Comparison of ENCODE assay signal across 4 fruit fly cellular contexts in genomic region chr3R:9342248-9342882, dm6.
TF ChIP-seq lines count a peak whose summit lies in the region.

No protein-coding gene starts in this region.

TF ChIP-seq in whole organism, adult, 20 proteins besides CTCF, POLR2A, EP300 and RAD21 (continued from another document):
- peak; percentile 65 for TF ChIP-seq CG14711 (tag; optimal IDR thresholded peaks at IDR 0.05; lab: Kevin White, UChicago)
- TF ChIP-seq Hr96 (GFP tag; optimal IDR thresholded peaks at IDR 0.05; lab: Kevin White, UChicago): no peak

TF ChIP-seq in whole organism, embryonic, 481 proteins besides CTCF, POLR2A, EP300 and RAD21 (continued from another document and continues in another):
- no peak for TF ChIP-seq Opbp (GFP tag; IDR thresholded peaks at IDR 0.05; lab: Robert Waterston, UW; ENCODE audit: partially characterized antibody)
- TF ChIP-seq CG34376 (GFP tag; optimal IDR thresholded peaks at IDR 0.05; lab: Kevin White, UChicago): peak; percentile 60
- TF ChIP-seq btn (GFP tag; optimal IDR thresholded peaks at IDR 0.05; lab: Kevin White, UChicago): no peak
- TF ChIP-seq zen (tag; optimal IDR thresholded peaks at IDR 0.05; lab: Kevin White, UChicago): no peak
- peak; percentile 16 for TF ChIP-seq CG2116 (GFP tag; optimal IDR thresholded peaks at IDR 0.05; lab: Kevin White, UChicago)
- no peak for TF ChIP-seq wor (GFP tag; IDR thresholded peaks at IDR 0.05; lab: Robert Waterston, UW)
- no peak for TF ChIP-seq fd3F (GFP tag; optimal IDR thresholded peaks at IDR 0.05; lab: Kevin White, UChicago)
- TF ChIP-seq vfl (GFP tag; optimal IDR thresholded peaks at IDR 0.05; lab: Kevin White, UChicago): peak; percentile 36
- peak; percentile 70 for TF ChIP-seq Asciz (GFP tag; optimal IDR thresholded peaks at IDR 0.05; lab: Kevin White, UChicago)
- no peak for TF ChIP-seq CG18011 (GFP tag; optimal IDR thresholded peaks at IDR 0.05; lab: Kevin White, UChicago)
- TF ChIP-seq cwo (GFP tag; optimal IDR thresholded peaks at IDR 0.05; lab: Kevin White, UChicago): peak; percentile 49
- TF ChIP-seq CG16815 (GFP tag; optimal IDR thresholded peaks at IDR 0.05; lab: Kevin White, UChicago): no peak
- no peak for TF ChIP-seq CG14667 (GFP tag; IDR thresholded peaks at IDR 0.05; lab: Robert Waterston, UW)
- no peak for TF ChIP-seq eyg (GFP tag; optimal IDR thresholded peaks at IDR 0.05; lab: Kevin White, UChicago)
- TF ChIP-seq CG8765 (GFP tag; IDR thresholded peaks at IDR 0.05; lab: Robert Waterston, UW): no peak
- TF ChIP-seq sd (tag; optimal IDR thresholded peaks at IDR 0.05; lab: Kevin White, UChicago): peak; percentile 13
- TF ChIP-seq nau (GFP tag; optimal IDR thresholded peaks at IDR 0.05; lab: Kevin White, UChicago): peak; percentile 24
- no peak for TF ChIP-seq CG3847 (GFP tag; IDR thresholded peaks at IDR 0.05; lab: Robert Waterston, UW)
- TF ChIP-seq crol (GFP tag; IDR thresholded peaks at IDR 0.05; lab: Robert Waterston, UW): no peak
- TF ChIP-seq row (GFP tag; IDR thresholded peaks at IDR 0.05; lab: Robert Waterston, UW): peak; percentile 41; the same call in 1 of the 3 replicates
- no peak for TF ChIP-seq MBD-R2 (GFP tag; IDR thresholded peaks at IDR 0.05; lab: Robert Waterston, UW)
- TF ChIP-seq klu (GFP tag; IDR thresholded peaks at IDR 0.05; lab: Robert Waterston, UW): no peak
- peak; percentile 61 for TF ChIP-seq CG6854 (GFP tag; optimal IDR thresholded peaks at IDR 0.05; lab: Kevin White, UChicago)
- TF ChIP-seq Gsc (GFP tag; IDR thresholded peaks at IDR 0.05; lab: Robert Waterston, UW): no peak
- TF ChIP-seq CG7839 (tag; optimal IDR thresholded peaks at IDR 0.05; lab: Kevin White, UChicago): peak; percentile 53
- peak; percentile 79 for TF ChIP-seq cg (GFP tag; optimal IDR thresholded peaks at IDR 0.05; lab: Kevin White, UChicago)
- no peak for TF ChIP-seq CG8089 (GFP tag; optimal IDR thresholded peaks at IDR 0.05; lab: Kevin White, UChicago)
- peak; percentile 96 for TF ChIP-seq HLHmδ (GFP tag; optimal IDR thresholded peaks at IDR 0.05; lab: Kevin White, UChicago)
- TF ChIP-seq CG7271 (tag; optimal IDR thresholded peaks at IDR 0.05; lab: Kevin White, UChicago): no peak
- peak; percentile 57 for TF ChIP-seq sob (GFP tag; IDR thresholded peaks at IDR 0.05; lab: Robert Waterston, UW)
- no peak for TF ChIP-seq Mad (GFP tag; optimal IDR thresholded peaks at IDR 0.05; lab: Kevin White, UChicago)
- TF ChIP-seq ERR (GFP tag; optimal IDR thresholded peaks at IDR 0.05; lab: Kevin White, UChicago): no peak
- TF ChIP-seq pb (GFP tag; optimal IDR thresholded peaks at IDR 0.05; lab: Kevin White, UChicago): no peak
- TF ChIP-seq Fer2 (tag; optimal IDR thresholded peaks at IDR 0.05; lab: Kevin White, UChicago): no peak
- peak; percentile 55; the same call in 2 of the 3 replicates for TF ChIP-seq CG11695 (GFP tag; IDR thresholded peaks at IDR 0.05; lab: Robert Waterston, UW)
- TF ChIP-seq Lhr (GFP tag; optimal IDR thresholded peaks at IDR 0.05; lab: Kevin White, UChicago): no peak
- no peak for TF ChIP-seq fd102C (GFP tag; optimal IDR thresholded peaks at IDR 0.05; lab: Kevin White, UChicago)
- no peak for TF ChIP-seq Dip3 (GFP tag; optimal IDR thresholded peaks at IDR 0.05; lab: Kevin White, UChicago)
- no peak for TF ChIP-seq Dref (GFP tag; IDR thresholded peaks at IDR 0.05; lab: Robert Waterston, UW)
- no peak for TF ChIP-seq NC2β (GFP tag; optimal IDR thresholded peaks at IDR 0.05; lab: Kevin White, UChicago)
- no peak for TF ChIP-seq gsb (GFP tag; IDR thresholded peaks at IDR 0.05; lab: Robert Waterston, UW)
- no peak for TF ChIP-seq pros (GFP tag; optimal IDR thresholded peaks at IDR 0.05; lab: Kevin White, UChicago)
- TF ChIP-seq Med (GFP tag; lab: Kevin White, UChicago): peak; percentile 91
- no peak for TF ChIP-seq CG16779 (GFP tag; IDR thresholded peaks at IDR 0.05; lab: Robert Waterston, UW)
- peak; percentile 69 for TF ChIP-seq CG33557 (GFP tag; optimal IDR thresholded peaks at IDR 0.05; lab: Kevin White, UChicago)
- TF ChIP-seq CG4854 (GFP tag; optimal IDR thresholded peaks at IDR 0.05; lab: Kevin White, UChicago): peak; percentile 39

TF ChIP-seq in whole organism, prepupa, 60 proteins besides CTCF, POLR2A, EP300 and RAD21 (continued from another document):
- peak; percentile 61; the same call in 2 of the 3 replicates for TF ChIP-seq eg (GFP tag; IDR thresholded peaks at IDR 0.05; lab: Robert Waterston, UW)
- no peak for TF ChIP-seq Ets21C (GFP tag; optimal IDR thresholded peaks at IDR 0.05; lab: Kevin White, UChicago)
- no peak for TF ChIP-seq CG8632 (GFP tag; optimal IDR thresholded peaks at IDR 0.05; lab: Kevin White, UChicago)
- TF ChIP-seq achi (GFP tag; optimal IDR thresholded peaks at IDR 0.05; lab: Kevin White, UChicago): peak; percentile 43
- TF ChIP-seq dsx (GFP tag; optimal IDR thresholded peaks at IDR 0.05; lab: Kevin White, UChicago; ENCODE audit: poor library complexity, severe bottlenecking): peak; percentile 46
- peak; percentile 26 for TF ChIP-seq CG10669 (GFP tag; optimal IDR thresholded peaks at IDR 0.05; lab: Kevin White, UChicago)
- TF ChIP-seq CG31627 (GFP tag; optimal IDR thresholded peaks at IDR 0.05; lab: Kevin White, UChicago): no peak
- peak; percentile 39; the same call in 1 of the 3 replicates for TF ChIP-seq CG8119 (GFP tag; IDR thresholded peaks at IDR 0.05; lab: Robert Waterston, UW)
- no peak for TF ChIP-seq CG1621 (tag; optimal IDR thresholded peaks at IDR 0.05; lab: Kevin White, UChicago)
- peak; percentile 6 for TF ChIP-seq spab (GFP tag; optimal IDR thresholded peaks at IDR 0.05; lab: Kevin White, UChicago)
- TF ChIP-seq Lpt (GFP tag; optimal IDR thresholded peaks at IDR 0.05; lab: Kevin White, UChicago): no peak
- no peak for TF ChIP-seq CG34406 (GFP tag; optimal IDR thresholded peaks at IDR 0.05; lab: Kevin White, UChicago)
- TF ChIP-seq Sox15 (GFP tag; optimal IDR thresholded peaks at IDR 0.05; lab: Kevin White, UChicago): no peak
- TF ChIP-seq CG4318 (GFP tag; optimal IDR thresholded peaks at IDR 0.05; lab: Kevin White, UChicago): no peak
- TF ChIP-seq CG3032 (tag; optimal IDR thresholded peaks at IDR 0.05; lab: Kevin White, UChicago): no peak
- peak; percentile 19 for TF ChIP-seq Smox (GFP tag; optimal IDR thresholded peaks at IDR 0.05; lab: Kevin White, UChicago)
- peak in 1 of 2 experiments; percentile 17 for TF ChIP-seq salr (GFP tag; optimal IDR thresholded peaks at IDR 0.05; lab: Kevin White, UChicago)
- TF ChIP-seq acj6 (GFP tag; optimal IDR thresholded peaks at IDR 0.05; lab: Kevin White, UChicago): peak; percentile 14
- TF ChIP-seq CG15336 (GFP tag; IDR thresholded peaks at IDR 0.05; lab: Robert Waterston, UW): peak; percentile 35; the same call in 1 of the 2 replicates
- peak; percentile 5 for TF ChIP-seq esn (GFP tag; optimal IDR thresholded peaks at IDR 0.05; lab: Kevin White, UChicago)
- TF ChIP-seq Gug (GFP tag; IDR thresholded peaks at IDR 0.05; lab: Robert Waterston, UW): no peak
- peak; percentile 13 for TF ChIP-seq lz (GFP tag; optimal IDR thresholded peaks at IDR 0.05; lab: Kevin White, UChicago)
- peak; percentile 49 for TF ChIP-seq CG6854 (GFP tag; optimal IDR thresholded peaks at IDR 0.05; lab: Kevin White, UChicago)
- TF ChIP-seq dac (GFP tag; optimal IDR thresholded peaks at IDR 0.05; lab: Kevin White, UChicago): no peak
- TF ChIP-seq Sox14 (GFP tag; optimal IDR thresholded peaks at IDR 0.05; lab: Kevin White, UChicago): peak; percentile 20
- TF ChIP-seq Blimp-1 (GFP tag; optimal IDR thresholded peaks at IDR 0.05; lab: Kevin White, UChicago): peak; percentile 22
- no peak for TF ChIP-seq fd59A (GFP tag; optimal IDR thresholded peaks at IDR 0.05; lab: Kevin White, UChicago)
- peak; percentile 2 for TF ChIP-seq CG7368 (GFP tag; optimal IDR thresholded peaks at IDR 0.05; lab: Kevin White, UChicago)
- peak; percentile 5 for TF ChIP-seq topi (GFP tag; optimal IDR thresholded peaks at IDR 0.05; lab: Kevin White, UChicago)
- TF ChIP-seq net (GFP tag; optimal IDR thresholded peaks at IDR 0.05; lab: Kevin White, UChicago): no peak
- peak; percentile 57; the same call in 2 of the 3 replicates for TF ChIP-seq CG6163 (GFP tag; IDR thresholded peaks at IDR 0.05; lab: Robert Waterston, UW)
- TF ChIP-seq vri (GFP tag; optimal IDR thresholded peaks at IDR 0.05; lab: Kevin White, UChicago): peak; percentile 57
- peak; percentile 30 for TF ChIP-seq Met (GFP tag; optimal IDR thresholded peaks at IDR 0.05; lab: Kevin White, UChicago)
- peak; percentile 10 for TF ChIP-seq CG6276 (GFP tag; optimal IDR thresholded peaks at IDR 0.05; lab: Kevin White, UChicago)
- no peak for TF ChIP-seq cyc (GFP tag; optimal IDR thresholded peaks at IDR 0.05; lab: Kevin White, UChicago)
- TF ChIP-seq CG6792 (GFP tag; optimal IDR thresholded peaks at IDR 0.05; lab: Kevin White, UChicago): peak; percentile 3
- no peak for TF ChIP-seq Eip93F (GFP tag; optimal IDR thresholded peaks at IDR 0.05; lab: Kevin White, UChicago)
- peak; percentile 67 for TF ChIP-seq Eip78C (GFP tag; lab: Kevin White, UChicago)
- TF ChIP-seq Hr38 (GFP tag; optimal IDR thresholded peaks at IDR 0.05; lab: Kevin White, UChicago): no peak
- no peak for TF ChIP-seq CG10631 (GFP tag; optimal IDR thresholded peaks at IDR 0.05; lab: Kevin White, UChicago)
- TF ChIP-seq CG8319 (GFP tag; optimal IDR thresholded peaks at IDR 0.05; lab: Kevin White, UChicago): no peak

TF ChIP-seq in whole organism, wandering third instar larva, 38 proteins besides CTCF, POLR2A, EP300 and RAD21 (continued from another document):
- TF ChIP-seq Sp1 (GFP tag; optimal IDR thresholded peaks at IDR 0.05; lab: Kevin White, UChicago) (peak; percentile 63), Dif (GFP tag; optimal IDR thresholded peaks at IDR 0.05; lab: Kevin White, UChicago; ENCODE audit: partially characterized antibody) (peak; percentile 58)
